Worm (Caenorhabditis elegans) whole organism, mixed stage, embryonic: ENCODE measurements around the gene B0524.6.

Experiments
- M03D4.4 ChIP-seq: sonication (generic microtip); optimal IDR thresholded peaks from 2 replicates; lab custom pipeline; 2017; ENCODE audit warnings: mild to moderate bottlenecking, missing genetic modification characterization, missing compliant biosample characterization
- cnd-1 ChIP-seq: fragments of 200-800 bp; sonication (Bioruptor generic); optimal IDR thresholded peaks from 2 replicates; lab custom pipeline; 2018; ENCODE audit warnings: mild to moderate bottlenecking, missing genetic modification characterization, missing compliant biosample characterization
- mab-5 ChIP-seq: fragments of 150-350 bp; optimal IDR thresholded peaks from 2 replicates; lab custom pipeline; 2014; ENCODE audit warnings: missing biosample characterization, missing genetic modification characterization
- snpc-4 ChIP-seq: fragments of 150-350 bp; optimal IDR thresholded peaks from 2 replicates; lab custom pipeline; 2014; ENCODE audit warnings: missing biosample characterization, missing genetic modification characterization
- unc-39 ChIP-seq: fragments of 150-350 bp; optimal IDR thresholded peaks from 2 replicates; lab custom pipeline; 2014; ENCODE audit warnings: missing biosample characterization, missing genetic modification characterization
- ztf-11 ChIP-seq: fragments of 150-350 bp; optimal IDR thresholded peaks from 2 replicates; lab custom pipeline; 2014; ENCODE audit warnings: missing biosample characterization, missing genetic modification characterization

DNA sequence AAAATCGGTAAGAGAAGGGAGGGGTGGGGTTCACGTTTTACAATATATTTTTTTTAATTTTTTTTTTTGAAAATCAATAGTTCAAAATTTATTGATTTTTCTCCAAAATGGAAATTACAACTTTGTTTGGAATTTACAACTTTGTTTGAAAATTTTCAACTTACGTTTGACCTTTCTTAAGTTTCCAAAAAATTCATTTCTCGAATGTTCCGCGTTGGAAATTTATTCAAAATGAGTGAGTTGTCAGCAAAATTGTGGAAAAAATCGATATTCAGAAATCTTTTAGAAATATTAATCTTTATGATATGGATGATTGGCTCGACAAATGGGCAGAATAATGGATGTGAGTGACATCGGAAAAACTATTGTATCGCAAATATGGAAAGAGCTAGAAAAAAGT lies 18.1 kb downstream of the B0524.6 start, which contains the start of gene B0524.3:
- no peak for TF ChIP-seq cnd-1
- TF ChIP-seq mab-5 (tag; lab: Kevin White, UChicago) = no peak
- no peak for TF ChIP-seq unc-39 (tag; lab: Kevin White, UChicago)
- no peak for TF ChIP-seq M03D4.4 (tag; lab: Kevin White, UChicago)
- TF ChIP-seq ztf-11 (tag; lab: Kevin White, UChicago) = no peak
- no peak for TF ChIP-seq snpc-4 (tag; lab: Kevin White, UChicago)
